Fruit fly (Drosophila melanogaster) whole organism, wandering third instar larva: ENCODE results near the gene Jon25Bi.

Source experiments
- Abd-B ChIP-seq: fragments of >200 bp; optimal IDR thresholded peaks from 2 replicates; lab custom pipeline; 2017; ENCODE audit warnings: missing biosample characterization, missing genetic modification characterization
- CG32264 ChIP-seq: fragments of 200-800 bp; sonication (Bioruptor generic); optimal IDR thresholded peaks from 2 replicates; lab custom pipeline; 2016; ENCODE audit warnings: missing biosample characterization, missing genetic modification characterization
- CG9705 ChIP-seq: fragments of 200-800 bp; sonication (Bioruptor generic); optimal IDR thresholded peaks from 2 replicates; lab custom pipeline; 2018; ENCODE audit warnings: missing biosample characterization, mild to moderate bottlenecking, missing genetic modification characterization
- CrebA ChIP-seq: fragments of 200-800 bp; sonication (Bioruptor generic); optimal IDR thresholded peaks from 2 replicates; lab custom pipeline; 2016; ENCODE audit warnings: missing biosample characterization, mild to moderate bottlenecking, missing genetic modification characterization, borderline replicate concordance
- Dfd ChIP-seq: fragments of >200 bp; optimal IDR thresholded peaks from 2 replicates; lab custom pipeline; 2017; ENCODE audit warnings: missing biosample characterization, missing genetic modification characterization
- Dif ChIP-seq: fragments of 200-275, 200-300 bp; sonication (Bioruptor generic); optimal IDR thresholded peaks from 2 replicates; lab custom pipeline; 2018; ENCODE audit warnings: missing biosample characterization, missing genetic modification characterization; ENCODE audit not compliant: partially characterized antibody
- GATAd ChIP-seq: sonication (Bioruptor generic); optimal IDR thresholded peaks from 2 replicates; lab custom pipeline; 2016; ENCODE audit warnings: missing biosample characterization, missing genetic modification characterization
- HLH106 ChIP-seq: fragments of 200-800 bp; optimal IDR thresholded peaks from 3 replicates; lab custom pipeline; 2019; ENCODE audit warnings: missing biosample characterization, mild to moderate bottlenecking, missing genetic modification characterization, moderate library complexity
- Hnf4 ChIP-seq: fragments of 200-800 bp; sonication (Bioruptor generic); optimal IDR thresholded peaks from 2 replicates; lab custom pipeline; 2016; ENCODE audit warnings: missing biosample characterization, mild to moderate bottlenecking, missing genetic modification characterization
- Hr78 ChIP-seq: fragments of >200 bp; optimal IDR thresholded peaks from 2 replicates; lab custom pipeline; 2017; ENCODE audit warnings: missing biosample characterization, missing genetic modification characterization
- Hr83 ChIP-seq: fragments of 200-300 bp; sonication (Bioruptor generic); optimal IDR thresholded peaks from 2 replicates; lab custom pipeline; 2016; ENCODE audit warnings: missing biosample characterization, mild to moderate bottlenecking, missing genetic modification characterization, moderate library complexity; ENCODE audit not compliant: poor library complexity, severe bottlenecking
- Jra ChIP-seq: sonication (Bioruptor generic); optimal IDR thresholded peaks from 2 replicates; lab custom pipeline; 2016; ENCODE audit warnings: missing biosample characterization, missing genetic modification characterization
- Mio ChIP-seq: sonication (Bioruptor generic); optimal IDR thresholded peaks from 2 replicates; lab custom pipeline; 2016; ENCODE audit warnings: missing biosample characterization, missing genetic modification characterization
- Myc ChIP-seq: fragments of >200 bp; optimal IDR thresholded peaks from 2 replicates; lab custom pipeline; 2017
- N ChIP-seq: fragments of >200 bp; optimal IDR thresholded peaks from 2 replicates; lab custom pipeline; 2018; ENCODE audit warnings: missing biosample characterization, missing external identifiers, missing genetic modification characterization
- OdsH ChIP-seq: fragments of 200-800 bp; sonication (Bioruptor generic); optimal IDR thresholded peaks from 2 replicates; lab custom pipeline; 2016; ENCODE audit warnings: missing biosample characterization, mild to moderate bottlenecking, missing genetic modification characterization
- Rel ChIP-seq, 2 experiments: fragments of 200-800 bp; sonication (Bioruptor generic) in 1 of 2; optimal IDR thresholded peaks; 2 replicates in 1 of 2; 3 replicates in 1 of 2; lab custom pipeline; 2016 to 2019; ENCODE audit warnings: mild to moderate bottlenecking in 2 of 2, missing biosample characterization in 2 of 2, missing genetic modification characterization in 2 of 2, moderate library complexity in 1 of 2
- Sp1 ChIP-seq: fragments of 200-800 bp; sonication (Bioruptor generic); optimal IDR thresholded peaks from 3 replicates; lab custom pipeline; 2019; ENCODE audit warnings: missing biosample characterization, mild to moderate bottlenecking, missing genetic modification characterization, moderate library complexity
- Vsx2 ChIP-seq: fragments of 200-300, 225-300 bp; sonication (Bioruptor generic); optimal IDR thresholded peaks from 2 replicates; lab custom pipeline; 2018; ENCODE audit warnings: missing biosample characterization, missing genetic modification characterization; ENCODE audit not compliant: partially characterized antibody
- br ChIP-seq: fragments of 200-800 bp; sonication (Bioruptor generic); optimal IDR thresholded peaks from 2 replicates; lab custom pipeline; 2016; ENCODE audit warnings: missing biosample characterization, missing genetic modification characterization
- brk ChIP-seq: fragments of 200-800 bp; sonication (Bioruptor generic); optimal IDR thresholded peaks from 2 replicates; lab custom pipeline; 2016; ENCODE audit warnings: missing biosample characterization, mild to moderate bottlenecking, missing genetic modification characterization
- dl ChIP-seq, 2 experiments: fragments of 175-275, 200-275 bp in 1 of 2; fragments of 200-275 bp in 1 of 2; sonication (Bioruptor generic); optimal IDR thresholded peaks; lab custom pipeline; 2018; ENCODE audit warnings: mild to moderate bottlenecking in 2 of 2, missing biosample characterization in 2 of 2, missing genetic modification characterization in 2 of 2, moderate library complexity in 2 of 2; ENCODE audit not compliant: partially characterized antibody in 2 of 2, insufficient read depth in 1 of 2
- dmrt93B ChIP-seq: fragments of 200-800 bp; sonication (Bioruptor generic); optimal IDR thresholded peaks from 2 replicates; lab custom pipeline; 2018; ENCODE audit warnings: missing biosample characterization, mild to moderate bottlenecking, missing genetic modification characterization
- dsf ChIP-seq: sonication (Bioruptor generic); optimal IDR thresholded peaks from 2 replicates; lab custom pipeline; 2016; ENCODE audit warnings: missing biosample characterization, missing genetic modification characterization, borderline replicate concordance
- ey ChIP-seq: fragments of 200-800 bp; sonication (Bioruptor generic); optimal IDR thresholded peaks from 2 replicates; lab custom pipeline; 2016; ENCODE audit warnings: missing biosample characterization, missing genetic modification characterization
- foxo ChIP-seq, 2 experiments: fragments of 200-800 bp; sonication (Bioruptor generic); optimal IDR thresholded peaks; 2 replicates in 1 of 2; 3 replicates in 1 of 2; lab custom pipeline; 2016 to 2017; ENCODE audit warnings: missing biosample characterization in 2 of 2, missing genetic modification characterization in 2 of 2
- fru ChIP-seq: fragments of 200-800 bp; sonication (Bioruptor generic); optimal IDR thresholded peaks from 3 replicates; lab custom pipeline; 2016; ENCODE audit warnings: missing biosample characterization, mild to moderate bottlenecking, missing genetic modification characterization
- h ChIP-seq: fragments of 200-800 bp; sonication (Bioruptor generic); optimal IDR thresholded peaks from 3 replicates; lab custom pipeline; 2016; ENCODE audit warnings: missing biosample characterization, mild to moderate bottlenecking, missing genetic modification characterization
- jim ChIP-seq: fragments of 175-275, 200-325 bp; sonication (Bioruptor generic); optimal IDR thresholded peaks from 2 replicates; lab custom pipeline; 2016; ENCODE audit warnings: missing biosample characterization, mild to moderate bottlenecking, missing genetic modification characterization
- lola ChIP-seq: fragments of >200 bp; optimal IDR thresholded peaks from 2 replicates; lab custom pipeline; 2017; ENCODE audit warnings: missing biosample characterization, missing genetic modification characterization
- pan ChIP-seq: fragments of >200 bp; optimal IDR thresholded peaks from 2 replicates; lab custom pipeline; 2017
- psq ChIP-seq: fragments of 200-800 bp; sonication (Bioruptor generic); optimal IDR thresholded peaks from 3 replicates; lab custom pipeline; 2017; ENCODE audit warnings: missing biosample characterization, mild to moderate bottlenecking, missing genetic modification characterization, moderate library complexity
- rgr ChIP-seq: fragments of 200-800 bp; sonication (Bioruptor generic); optimal IDR thresholded peaks from 3 replicates; lab custom pipeline; 2016; ENCODE audit warnings: missing biosample characterization, mild to moderate bottlenecking, missing genetic modification characterization
- sage ChIP-seq: fragments of 200-800 bp; sonication (Bioruptor generic); optimal IDR thresholded peaks from 2 replicates; lab custom pipeline; 2016; ENCODE audit warnings: missing biosample characterization, mild to moderate bottlenecking, missing genetic modification characterization
- sv ChIP-seq: fragments of 200-800 bp; sonication (Bioruptor generic); optimal IDR thresholded peaks from 3 replicates; lab custom pipeline; 2016; ENCODE audit warnings: missing biosample characterization, missing genetic modification characterization
- tai ChIP-seq: sonication (Bioruptor generic); optimal IDR thresholded peaks from 2 replicates; lab custom pipeline; 2016; ENCODE audit warnings: missing biosample characterization, missing genetic modification characterization
- usp ChIP-seq: fragments of >200 bp; optimal IDR thresholded peaks from 2 replicates; lab custom pipeline; 2017; ENCODE audit warnings: missing biosample characterization, missing genetic modification characterization
- woc ChIP-seq: sonication (Bioruptor generic); optimal IDR thresholded peaks from 2 replicates; lab custom pipeline; 2016; ENCODE audit warnings: missing biosample characterization, mild to moderate bottlenecking, missing genetic modification characterization

Jon25Bi gene

dm6 chr2L:5002031-5002430 is 47.1 kb upstream of the Jon25Bi start:
- TF ChIP-seq Hnf4 (GFP tag; lab: Kevin White, UChicago) (no peak), Mio (GFP tag; lab: Kevin White, UChicago) (no peak), Rel (GFP tag; optimal IDR thresholded peaks at IDR 0.05; lab: Kevin White, UChicago) (no peak), Rel (tag; optimal IDR thresholded peaks at IDR 0.05; lab: Kevin White, UChicago) (no peak), h (GFP tag; lab: Kevin White, UChicago) (no peak), CG9705 (no peak), pan (no peak), sv (GFP tag; lab: Kevin White, UChicago) (no peak), HLH106 (no peak), CG32264 (no peak)

dm6 chr2L:5001582-5001929 is 46.6 kb upstream of the Jon25Bi start:
- TF ChIP-seq Myc (lab: Kevin White, UChicago) (no peak), usp (GFP tag; lab: Kevin White, UChicago) (no peak), Sp1 (GFP tag; lab: Kevin White, UChicago) (no peak), foxo (GFP tag; optimal IDR thresholded peaks at IDR 0.05; lab: Kevin White, UChicago) (peak in 1 of 2 experiments; percentile 34), dmrt93B (GFP tag; lab: Kevin White, UChicago) (no peak), dsf (GFP tag; lab: Kevin White, UChicago) (no peak), brk (peak; percentile 40), GATAd (no peak), fru (GFP tag; lab: Kevin White, UChicago) (no peak), sv (GFP tag; lab: Kevin White, UChicago) (no peak)
- TF ChIP-seq, all 38 proteins: peak for 2

DNA sequence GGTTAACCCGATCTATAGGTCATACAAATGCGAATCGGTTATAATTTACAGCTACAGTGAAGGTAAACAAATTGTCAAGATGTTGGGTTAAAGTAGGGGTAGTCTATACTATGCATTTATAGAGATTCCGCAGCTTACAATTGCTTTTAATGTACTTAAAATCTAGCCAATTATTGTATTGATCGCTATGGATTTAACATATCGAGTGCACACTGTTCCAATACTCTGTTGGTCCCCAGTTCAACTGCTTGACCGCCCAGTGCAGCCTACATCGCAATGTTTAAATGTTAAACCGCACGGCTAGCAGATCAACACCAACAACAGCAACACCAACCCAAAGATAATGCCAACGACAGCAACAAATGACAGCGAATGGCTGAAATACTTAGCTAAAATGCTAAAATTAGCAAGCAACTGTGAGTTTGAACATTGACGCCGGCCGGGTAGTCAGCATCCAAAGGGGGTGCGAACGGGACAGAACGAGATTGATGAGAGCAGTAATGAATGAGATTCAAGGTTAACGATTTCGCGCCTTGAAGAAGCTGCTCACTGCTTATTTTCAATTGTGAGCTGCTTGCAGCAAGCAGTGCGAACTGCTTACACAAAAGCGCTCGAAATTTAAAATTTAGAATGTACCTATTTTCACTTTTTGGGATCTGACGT is 46.1 kb upstream of the Jon25Bi start:
- TF ChIP-seq OdsH (GFP tag; lab: Kevin White, UChicago) (no peak), Hr83 (GFP tag; lab: Kevin White, UChicago) (no peak), Abd-B (GFP tag; lab: Kevin White, UChicago) (no peak), Vsx2 (GFP tag; lab: Kevin White, UChicago) (peak; percentile 23), Hr78 (GFP tag; lab: Kevin White, UChicago) (peak; percentile 61), CG32264 (no peak), GATAd (no peak), dsf (GFP tag; lab: Kevin White, UChicago) (no peak), Jra (GFP tag; lab: Kevin White, UChicago) (no peak), sv (GFP tag; lab: Kevin White, UChicago) (peak; percentile 7), pan (no peak), N (peak; percentile 97), dl (GFP tag; optimal IDR thresholded peaks at IDR 0.05; lab: Kevin White, UChicago; ENCODE audit: insufficient read depth in 1 of 2, partially characterized antibody in 2 of 2) (no peak), usp (GFP tag; lab: Kevin White, UChicago) (no peak), lola (GFP tag; lab: Kevin White, UChicago) (peak; percentile 93), br (GFP tag; lab: Kevin White, UChicago) (no peak), rgr (GFP tag; lab: Kevin White, UChicago) (no peak), CrebA (GFP tag; lab: Kevin White, UChicago) (no peak), Myc (lab: Kevin White, UChicago) (peak; percentile 76), HLH106 (no peak), Hnf4 (GFP tag; lab: Kevin White, UChicago) (no peak), CG9705 (no peak), woc (GFP tag; lab: Kevin White, UChicago) (no peak), psq (GFP tag; lab: Kevin White, UChicago) (no peak), fru (GFP tag; lab: Kevin White, UChicago) (no peak), jim (GFP tag; lab: Kevin White, UChicago) (no peak), ey (GFP tag; lab: Kevin White, UChicago) (no peak), Mio (GFP tag; lab: Kevin White, UChicago) (no peak), Rel (GFP tag; optimal IDR thresholded peaks at IDR 0.05; lab: Kevin White, UChicago) (no peak), Rel (tag; optimal IDR thresholded peaks at IDR 0.05; lab: Kevin White, UChicago) (peak; percentile 13), dmrt93B (GFP tag; lab: Kevin White, UChicago) (no peak), tai (GFP tag; lab: Kevin White, UChicago) (no peak), brk (no peak), foxo (GFP tag; optimal IDR thresholded peaks at IDR 0.05; lab: Kevin White, UChicago) (no peak), sage (GFP tag; lab: Kevin White, UChicago) (no peak), Dif (GFP tag; lab: Kevin White, UChicago) (peak; percentile 77), h (GFP tag; lab: Kevin White, UChicago) (no peak), Sp1 (GFP tag; lab: Kevin White, UChicago) (no peak), Dfd (GFP tag; lab: Kevin White, UChicago) (no peak)
